Worm (Caenorhabditis elegans): ENCODE data around the gene F46B3.1.

- TF ChIP-seq dao-5 (tag; optimal IDR thresholded peaks at IDR 0.05) = no peak
- no peak for TF ChIP-seq W03F9.2 (tag; optimal IDR thresholded peaks at IDR 0.05)
Observed at ce11 chrV:20609494-20609893, 12.5 kb upstream of the F46B3.1 start, which contains the start of gene grd-2.
